Worm (Caenorhabditis elegans): ENCODE measurements around the gene Y49F6A.12.

Y49F6A.12 gene

ce11 chrII:3640197-3640596 is 44.8 kb downstream of the Y49F6A.12 start, which contains the start of gene M151.10:
M151.10 (minus strand) TSS chrII:3640297.
- TF ChIP-seq ZK546.5 (tag; optimal IDR thresholded peaks at IDR 0.05), result no peak
- TF ChIP-seq sma-3 (GFP tag; optimal IDR thresholded peaks at IDR 0.05), result no peak

ce11 chrII:3641197-3641596 is 45.8 kb downstream of the Y49F6A.12 start, which contains the start of gene M151.1:
M151.1 (plus strand) TSS chrII:3641497.
- TF ChIP-seq nhr-23 (tag; optimal IDR thresholded peaks at IDR 0.05) (no peak), nhr-12 (tag; optimal IDR thresholded peaks at IDR 0.05) (no peak), C34F6.9 (tag; optimal IDR thresholded peaks at IDR 0.05) (no peak), ceh-82 (tag; optimal IDR thresholded peaks at IDR 0.05) (no peak), R02D3.7 (tag; optimal IDR thresholded peaks at IDR 0.05) (no peak), unc-39 (tag; optimal IDR thresholded peaks at IDR 0.05) (no peak), lsy-2 (tag; optimal IDR thresholded peaks at IDR 0.05) (no peak), F13H6.1 (tag; optimal IDR thresholded peaks at IDR 0.05) (no peak), ceh-16 (tag; optimal IDR thresholded peaks at IDR 0.05) (no peak), ztf-11 (tag; optimal IDR thresholded peaks at IDR 0.05) (no peak), ZK546.5 (tag; optimal IDR thresholded peaks at IDR 0.05) (no peak), gmeb-1 (tag; optimal IDR thresholded peaks at IDR 0.05) (no peak), skn-1 (tag; optimal IDR thresholded peaks at IDR 0.05) (no peak), sma-9 (GFP tag; optimal IDR thresholded peaks at IDR 0.05) (no peak), sma-9 (tag; optimal IDR thresholded peaks at IDR 0.05) (no peak), nhr-10 (tag; optimal IDR thresholded peaks at IDR 0.05) (no peak), Y55F3AM.14 (GFP tag; optimal IDR thresholded peaks at IDR 0.05) (no peak), unc-55 (GFP tag; optimal IDR thresholded peaks at IDR 0.05) (no peak)
